Worm (Caenorhabditis elegans): ENCODE data around the gene T07G12.2.

The T07G12.2 gene

ce11 chrIV:10561605-10562004 is 31.1 kb downstream of the T07G12.2 start, which contains the start of gene him-8:
Gene him-8 (plus strand): TSS chrIV:10561905.
- TF ChIP-seq nhr-67 (tag; optimal IDR thresholded peaks at IDR 0.05) (no peak), pha-4 (tag; optimal IDR thresholded peaks at IDR 0.05) (no peak), sea-2 (GFP tag; optimal IDR thresholded peaks at IDR 0.05) (no peak), ceh-9 (tag; optimal IDR thresholded peaks at IDR 0.05) (no peak), jun-1 (tag; optimal IDR thresholded peaks at IDR 0.05) (no peak), zag-1 (tag; optimal IDR thresholded peaks at IDR 0.05) (no peak), ceh-28 (tag; optimal IDR thresholded peaks at IDR 0.05) (no peak), nhr-23 (tag; optimal IDR thresholded peaks at IDR 0.05) (no peak), skn-1 (tag; optimal IDR thresholded peaks at IDR 0.05) (no peak), elt-1 (tag; optimal IDR thresholded peaks at IDR 0.05) (no peak)

- TF ChIP-seq fos-1 (tag; optimal IDR thresholded peaks at IDR 0.05): no peak
- TF ChIP-seq nhr-237 (tag; optimal IDR thresholded peaks at IDR 0.05): no peak
- no peak for TF ChIP-seq lsy-12 (tag; optimal IDR thresholded peaks at IDR 0.05)
- no peak for TF ChIP-seq fkh-10 (GFP tag; optimal IDR thresholded peaks at IDR 0.05)
- TF ChIP-seq nhr-43 (tag; optimal IDR thresholded peaks at IDR 0.05; ENCODE audit: poor library complexity, severe bottlenecking): no peak
- no peak for TF ChIP-seq nhr-67 (tag; optimal IDR thresholded peaks at IDR 0.05)
- TF ChIP-seq pqm-1 (tag; optimal IDR thresholded peaks at IDR 0.05): no peak
- TF ChIP-seq ceh-16 (tag; optimal IDR thresholded peaks at IDR 0.05): no peak
Measured at ce11 chrIV:10564613-10565012, 34.1 kb downstream of the T07G12.2 start.

ce11 chrIV:10565282-10565681 is 34.8 kb downstream of the T07G12.2 start:
- TF ChIP-seq egl-27 (tag; optimal IDR thresholded peaks at IDR 0.05) (no peak), fkh-10 (GFP tag; optimal IDR thresholded peaks at IDR 0.05) (peak; percentile 83)

ce11 chrIV:10567822-10568221 is 37.3 kb downstream of the T07G12.2 start:
- TF ChIP-seq daf-12 (tag; optimal IDR thresholded peaks at IDR 0.05) (no peak), snpc-4 (tag; optimal IDR thresholded peaks at IDR 0.05) (no peak), ZK546.5 (tag; optimal IDR thresholded peaks at IDR 0.05) (no peak), ztf-11 (tag; optimal IDR thresholded peaks at IDR 0.05) (no peak), pqm-1 (tag; optimal IDR thresholded peaks at IDR 0.05) (no peak), lin-39 (tag; optimal IDR thresholded peaks at IDR 0.05) (no peak), elt-2 (tag; optimal IDR thresholded peaks at IDR 0.05) (no peak), sea-2 (GFP tag; optimal IDR thresholded peaks at IDR 0.05) (no peak), mml-1 (tag; optimal IDR thresholded peaks at IDR 0.05) (no peak), lin-15B (tag; optimal IDR thresholded peaks at IDR 0.05) (no peak), R02D3.7 (tag; optimal IDR thresholded peaks at IDR 0.05) (no peak)

- TF ChIP-seq sea-2 (GFP tag; optimal IDR thresholded peaks at IDR 0.05): no peak
- no peak for TF ChIP-seq fkh-2 (tag; optimal IDR thresholded peaks at IDR 0.05)
- TF ChIP-seq nhr-11 (tag; optimal IDR thresholded peaks at IDR 0.05): no peak
- TF ChIP-seq ZK546.5 (tag; optimal IDR thresholded peaks at IDR 0.05): no peak
- TF ChIP-seq nhr-43 (tag; optimal IDR thresholded peaks at IDR 0.05; ENCODE audit: poor library complexity, severe bottlenecking): peak; percentile 16
- peak; percentile 38 for TF ChIP-seq nhr-23 (tag; optimal IDR thresholded peaks at IDR 0.05)
Measured at ce11 chrIV:10570065-10570464, 39.6 kb downstream of the T07G12.2 start.

- no peak for TF ChIP-seq jun-1 (tag; optimal IDR thresholded peaks at IDR 0.05)
- no peak for TF ChIP-seq ceh-28 (tag; optimal IDR thresholded peaks at IDR 0.05)
- no peak for TF ChIP-seq ceh-16 (tag; optimal IDR thresholded peaks at IDR 0.05)
- TF ChIP-seq lin-15B (tag; optimal IDR thresholded peaks at IDR 0.05): no peak
- TF ChIP-seq skn-1 (tag; optimal IDR thresholded peaks at IDR 0.05): no peak
- TF ChIP-seq sea-2 (GFP tag; optimal IDR thresholded peaks at IDR 0.05): no peak
- TF ChIP-seq ceh-9 (tag; optimal IDR thresholded peaks at IDR 0.05): no peak
- TF ChIP-seq egl-27 (tag; optimal IDR thresholded peaks at IDR 0.05): no peak
- TF ChIP-seq lsy-12 (tag; optimal IDR thresholded peaks at IDR 0.05): no peak
- no peak for TF ChIP-seq nhr-23 (tag; optimal IDR thresholded peaks at IDR 0.05)
Measured at ce11 chrIV:10571020-10571419, 40.5 kb downstream of the T07G12.2 start.

ce11 chrIV:10573471-10573870 is 43.0 kb downstream of the T07G12.2 start:
- no peak for TF ChIP-seq ceh-9 (tag; optimal IDR thresholded peaks at IDR 0.05)
- no peak for TF ChIP-seq egl-5 (tag; optimal IDR thresholded peaks at IDR 0.05)
- no peak for TF ChIP-seq mdl-1 (tag; optimal IDR thresholded peaks at IDR 0.05)
- TF ChIP-seq fkh-10 (GFP tag; optimal IDR thresholded peaks at IDR 0.05): peak; percentile 76
- TF ChIP-seq unc-39 (tag; optimal IDR thresholded peaks at IDR 0.05): no peak
- TF ChIP-seq nhr-67 (tag; optimal IDR thresholded peaks at IDR 0.05): no peak
